Worm (Caenorhabditis elegans) whole organism, mixed stage, embryonic: ENCODE measurements around the gene F55H2.7.

Experiments used
- M03D4.4 ChIP-seq: sonication (generic microtip); optimal IDR thresholded peaks from 2 replicates; lab custom pipeline; 2017; ENCODE audit warnings: mild to moderate bottlenecking, missing genetic modification characterization, missing compliant biosample characterization
- bed-3 ChIP-seq: fragments of 200-800 bp; sonication (Bioruptor generic); optimal IDR thresholded peaks from 3 replicates; lab custom pipeline; 2018; ENCODE audit warnings: mild to moderate bottlenecking, missing genetic modification characterization, moderate library complexity, missing compliant biosample characterization
- blmp-1 ChIP-seq: fragments of 150-350 bp; optimal IDR thresholded peaks from 2 replicates; lab custom pipeline; 2014; ENCODE audit warnings: missing biosample characterization, missing genetic modification characterization
- ceh-39 ChIP-seq: fragments of 150-350 bp; optimal IDR thresholded peaks from 2 replicates; lab custom pipeline; 2014; ENCODE audit warnings: missing biosample characterization, missing genetic modification characterization
- ceh-83 ChIP-seq: fragments of 200-800 bp; sonication (Bioruptor generic); optimal IDR thresholded peaks from 2 replicates; lab custom pipeline; 2018; ENCODE audit warnings: mild to moderate bottlenecking, missing genetic modification characterization, missing compliant biosample characterization
- ces-1 ChIP-seq: fragments of 150-350 bp; optimal IDR thresholded peaks from 2 replicates; lab custom pipeline; 2014; ENCODE audit warnings: missing biosample characterization, missing genetic modification reagents, missing genetic modification characterization
- cnd-1 ChIP-seq: fragments of 200-800 bp; sonication (Bioruptor generic); optimal IDR thresholded peaks from 2 replicates; lab custom pipeline; 2018; ENCODE audit warnings: mild to moderate bottlenecking, missing genetic modification characterization, missing compliant biosample characterization
- drap-1 ChIP-seq: fragments of 200-800 bp; sonication (Bioruptor generic); optimal IDR thresholded peaks from 3 replicates; lab custom pipeline; 2018; ENCODE audit warnings: mild to moderate bottlenecking, missing genetic modification characterization, missing compliant biosample characterization
- elt-1 ChIP-seq: sonication (generic microtip); optimal IDR thresholded peaks from 2 replicates; lab custom pipeline; 2017; ENCODE audit warnings: missing genetic modification characterization, mild to moderate bottlenecking, missing compliant biosample characterization, antibody characterized with exemption, moderate library complexity, borderline replicate concordance; ENCODE audit not compliant: insufficient read depth
- flh-1 ChIP-seq: fragments of 200-800 bp; sonication (Bioruptor generic); optimal IDR thresholded peaks from 2 replicates; lab custom pipeline; 2018; ENCODE audit warnings: mild to moderate bottlenecking, missing genetic modification characterization, moderate library complexity, missing compliant biosample characterization
- ham-2 ChIP-seq: fragments of 200-800 bp; sonication (Bioruptor generic); optimal IDR thresholded peaks from 2 replicates; lab custom pipeline; 2018; ENCODE audit warnings: mild to moderate bottlenecking, missing genetic modification characterization, missing compliant biosample characterization
- hlh-1 ChIP-seq: fragments of 150-350 bp; optimal IDR thresholded peaks from 2 replicates; lab custom pipeline; 2014; ENCODE audit warnings: missing biosample characterization, missing genetic modification reagents, missing genetic modification characterization
- lin-13 ChIP-seq: fragments of 150-350 bp; optimal IDR thresholded peaks from 2 replicates; lab custom pipeline; 2014; ENCODE audit warnings: missing biosample characterization, missing genetic modification characterization
- lin-32 ChIP-seq: fragments of 200-800 bp; sonication (Bioruptor generic); optimal IDR thresholded peaks from 2 replicates; lab custom pipeline; 2018; ENCODE audit warnings: mild to moderate bottlenecking, missing genetic modification characterization, missing compliant biosample characterization
- lsy-2 ChIP-seq: fragments of 150-350 bp; optimal IDR thresholded peaks from 2 replicates; lab custom pipeline; 2014; ENCODE audit warnings: missing biosample characterization, missing genetic modification characterization
- mab-5 ChIP-seq: fragments of 150-350 bp; optimal IDR thresholded peaks from 2 replicates; lab custom pipeline; 2014; ENCODE audit warnings: missing biosample characterization, missing genetic modification characterization
- mep-1 ChIP-seq: fragments of 150-350 bp; optimal IDR thresholded peaks from 2 replicates; lab custom pipeline; 2017; ENCODE audit warnings: missing biosample characterization, missing genetic modification reagents, missing genetic modification characterization, inconsistent platforms
- mls-2 ChIP-seq: sonication (generic microtip); optimal IDR thresholded peaks from 2 replicates; lab custom pipeline; 2016; ENCODE audit warnings: mild to moderate bottlenecking, missing genetic modification characterization, moderate library complexity, missing compliant biosample characterization
- nhr-12 ChIP-seq: fragments of 150-350 bp; optimal IDR thresholded peaks from 2 replicates; lab custom pipeline; 2014; ENCODE audit warnings: missing biosample characterization, missing genetic modification characterization
- nhr-2 ChIP-seq: fragments of 150-350 bp; optimal IDR thresholded peaks from 2 replicates; lab custom pipeline; 2014; ENCODE audit warnings: missing biosample characterization, missing genetic modification characterization
- nhr-237 ChIP-seq: fragments of 150-350 bp; optimal IDR thresholded peaks from 2 replicates; lab custom pipeline; 2014; ENCODE audit warnings: missing biosample characterization, missing genetic modification characterization
- nhr-28 ChIP-seq: fragments of 150-350 bp; optimal IDR thresholded peaks from 2 replicates; lab custom pipeline; 2014; ENCODE audit warnings: missing biosample characterization, missing genetic modification characterization
- nhr-76 ChIP-seq: sonication (generic microtip); optimal IDR thresholded peaks from 2 replicates; lab custom pipeline; 2017; ENCODE audit warnings: missing biosample characterization, missing genetic modification characterization
- pha-4 ChIP-seq: fragments of 150-350 bp; optimal IDR thresholded peaks from 2 replicates; lab custom pipeline; 2018; ENCODE audit warnings: missing biosample characterization, missing genetic modification reagents, missing genetic modification characterization
- sem-2 ChIP-seq: fragments of 200-800 bp; sonication (Bioruptor generic); optimal IDR thresholded peaks from 2 replicates; lab custom pipeline; 2018; ENCODE audit warnings: mild to moderate bottlenecking, missing genetic modification characterization, missing compliant biosample characterization
- snpc-4 ChIP-seq: fragments of 150-350 bp; optimal IDR thresholded peaks from 2 replicates; lab custom pipeline; 2014; ENCODE audit warnings: missing biosample characterization, missing genetic modification characterization
- sptf-1 ChIP-seq: sonication (generic microtip); optimal IDR thresholded peaks from 2 replicates; lab custom pipeline; 2017; ENCODE audit warnings: mild to moderate bottlenecking, missing genetic modification characterization, moderate library complexity, missing compliant biosample characterization
- tbx-8 ChIP-seq: fragments of 200-800 bp; sonication (Bioruptor generic); optimal IDR thresholded peaks from 2 replicates; lab custom pipeline; 2018; ENCODE audit warnings: mild to moderate bottlenecking, missing genetic modification characterization, moderate library complexity, missing compliant biosample characterization
- unc-120 ChIP-seq: sonication (generic microtip); optimal IDR thresholded peaks from 2 replicates; lab custom pipeline; 2017; ENCODE audit warnings: missing genetic modification characterization, missing compliant biosample characterization; ENCODE audit not compliant: poor library complexity, severe bottlenecking
- unc-39 ChIP-seq: fragments of 150-350 bp; optimal IDR thresholded peaks from 2 replicates; lab custom pipeline; 2014; ENCODE audit warnings: missing biosample characterization, missing genetic modification characterization
- unc-62 ChIP-seq: fragments of 150-350 bp; optimal IDR thresholded peaks from 2 replicates; lab custom pipeline; 2014; ENCODE audit warnings: missing biosample characterization, missing genetic modification reagents, missing genetic modification characterization
- zip-8 ChIP-seq: fragments of 150-350 bp; optimal IDR thresholded peaks from 2 replicates; lab custom pipeline; 2014; ENCODE audit warnings: missing biosample characterization, missing genetic modification characterization
- ztf-11 ChIP-seq: fragments of 150-350 bp; optimal IDR thresholded peaks from 2 replicates; lab custom pipeline; 2014; ENCODE audit warnings: missing biosample characterization, missing genetic modification characterization

F55H2.7 gene

DNA sequence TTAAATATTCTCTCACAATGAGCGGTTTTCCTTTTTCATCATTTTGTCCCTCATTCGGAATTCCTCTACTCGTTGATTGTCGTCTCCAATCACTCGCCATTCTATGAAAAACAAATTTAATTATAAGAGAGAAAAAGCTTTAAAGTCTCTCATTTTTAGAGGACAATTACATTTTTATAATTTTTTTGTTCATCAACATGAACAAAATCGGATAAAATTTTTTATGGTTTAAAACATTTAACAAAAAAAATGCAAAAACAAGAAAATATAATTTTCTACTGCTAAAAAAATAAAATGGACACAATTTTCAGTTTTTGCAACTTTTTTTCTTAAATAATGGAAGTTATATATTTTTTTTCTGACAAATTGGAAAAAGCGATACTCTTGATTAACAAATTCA lies at the start of gene F55H2.7:
Gene F55H2.7, minus strand, starts transcription at position 101 of the 400 bp plus-strand sequence.
- TF ChIP-seq nhr-76 (no peak), lin-32 (GFP tag; lab: Kevin White, UChicago) (no peak), hlh-1 (tag; lab: Kevin White, UChicago) (no peak), sptf-1 (tag; lab: Kevin White, UChicago) (no peak), ceh-39 (no peak), unc-62 (GFP tag; lab: Kevin White, UChicago) (no peak), M03D4.4 (no peak), drap-1 (GFP tag; lab: Kevin White, UChicago) (no peak), flh-1 (GFP tag; lab: Kevin White, UChicago) (no peak), mls-2 (no peak), blmp-1 (no peak), ces-1 (GFP tag; lab: Kevin White, UChicago) (no peak), unc-120 (tag; lab: Kevin White, UChicago) (no peak), mab-5 (tag; lab: Kevin White, UChicago) (no peak), ceh-83 (GFP tag; lab: Kevin White, UChicago) (no peak)
- TF ChIP-seq, all 35 proteins: peak for 0

ce11 chrIII:9564410-9564809 lies 48.4 kb upstream of the F55H2.7 start, which contains the start of gene C48B4.10:
C48B4.10 (minus strand) TSS chrIII:9564510.
- TF ChIP-seq bed-3 (no peak), pha-4 (tag; lab: Kevin White, UChicago) (no peak), M03D4.4 (no peak), flh-1 (GFP tag; lab: Kevin White, UChicago) (no peak), drap-1 (GFP tag; lab: Kevin White, UChicago) (no peak), nhr-237 (tag; lab: Kevin White, UChicago) (no peak), ham-2 (GFP tag; lab: Kevin White, UChicago) (no peak), nhr-28 (tag; lab: Kevin White, UChicago) (no peak), lin-13 (no peak), lsy-2 (tag; lab: Kevin White, UChicago) (no peak), unc-120 (tag; lab: Kevin White, UChicago) (no peak), lin-32 (GFP tag; lab: Kevin White, UChicago) (no peak), ceh-39 (no peak), mep-1 (tag; lab: Kevin White, UChicago) (no peak), mab-5 (tag; lab: Kevin White, UChicago) (no peak), sem-2 (GFP tag; lab: Kevin White, UChicago) (no peak), elt-1 (tag; lab: Kevin White, UChicago) (no peak), tbx-8 (no peak), zip-8 (tag; lab: Kevin White, UChicago) (no peak), cnd-1 (tag; lab: Kevin White, UChicago) (no peak)

- TF ChIP-seq pha-4 (tag; lab: Kevin White, UChicago), result no peak
- TF ChIP-seq nhr-28 (tag; lab: Kevin White, UChicago), result no peak
These were observed 47.2 kb upstream of the F55H2.7 start, which contains the start of gene C48B4.9 for ce11 chrIII:9563235-9563634. C48B4.9 (minus strand) TSS chrIII:9563335.

ce11 chrIII:9561158-9561557 lies 45.1 kb upstream of the F55H2.7 start, which contains the start of gene C48B4.8:
C48B4.8 (minus strand) TSS chrIII:9561258.
- TF ChIP-seq lin-13, result no peak
- TF ChIP-seq flh-1 (GFP tag; lab: Kevin White, UChicago), result no peak
- no peak for TF ChIP-seq ceh-83 (GFP tag; lab: Kevin White, UChicago)
- no peak for TF ChIP-seq hlh-1 (tag; lab: Kevin White, UChicago)
- TF ChIP-seq nhr-237 (tag; lab: Kevin White, UChicago), result no peak
- no peak for TF ChIP-seq unc-39 (tag; lab: Kevin White, UChicago)
- no peak for TF ChIP-seq nhr-12 (tag; lab: Kevin White, UChicago)

DNA sequence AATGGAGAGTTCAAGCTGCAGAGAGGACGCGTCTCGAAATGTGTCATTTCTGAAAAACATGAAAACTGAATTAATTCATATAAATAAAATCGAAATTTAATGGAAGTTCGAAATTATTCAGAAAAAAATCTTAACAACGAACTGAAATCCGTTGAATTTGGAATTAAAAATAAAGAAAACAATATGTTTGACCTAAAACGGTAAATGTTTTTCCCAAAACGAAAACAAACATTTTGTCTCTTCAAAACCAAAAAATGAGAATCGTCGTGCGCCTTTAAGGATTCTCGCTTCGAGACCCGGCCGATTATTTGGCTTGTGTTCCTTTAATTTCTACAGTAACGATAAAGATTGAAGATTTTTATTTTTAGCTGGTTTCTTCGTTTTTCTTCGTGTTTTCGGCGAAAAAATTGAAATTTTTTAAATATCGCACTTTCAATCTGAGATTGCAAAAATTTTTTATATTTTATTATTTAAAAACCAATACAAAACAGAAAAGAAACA lies 43.4 kb upstream of the F55H2.7 start, which contains the start of gene C48B4.7:
Gene C48B4.7, minus strand, starts transcription at position 51 of the 501 bp plus-strand sequence.
- TF ChIP-seq lin-32 (GFP tag; lab: Kevin White, UChicago), result no peak
- TF ChIP-seq nhr-76, result no peak
- no peak for TF ChIP-seq unc-39 (tag; lab: Kevin White, UChicago)
- TF ChIP-seq nhr-2, result no peak
- TF ChIP-seq bed-3, result no peak
- TF ChIP-seq sem-2 (GFP tag; lab: Kevin White, UChicago), result no peak
- no peak for TF ChIP-seq ztf-11 (tag; lab: Kevin White, UChicago)
- TF ChIP-seq flh-1 (GFP tag; lab: Kevin White, UChicago), result no peak
- TF ChIP-seq mab-5 (tag; lab: Kevin White, UChicago), result no peak
- no peak for TF ChIP-seq ham-2 (GFP tag; lab: Kevin White, UChicago)
- no peak for TF ChIP-seq lsy-2 (tag; lab: Kevin White, UChicago)
- no peak for TF ChIP-seq mep-1 (tag; lab: Kevin White, UChicago)
- TF ChIP-seq mls-2, result no peak
- TF ChIP-seq nhr-237 (tag; lab: Kevin White, UChicago), result no peak
- no peak for TF ChIP-seq blmp-1
- no peak for TF ChIP-seq snpc-4 (tag; lab: Kevin White, UChicago)
- no peak for TF ChIP-seq unc-62 (GFP tag; lab: Kevin White, UChicago)
- no peak for TF ChIP-seq cnd-1 (tag; lab: Kevin White, UChicago)
- no peak for TF ChIP-seq lin-13
